Worm (Caenorhabditis elegans) whole organism, L3 larva: Measurements from ENCODE around the gene F59A6.3.
A peak's percentile ranks its signal among the peaks of the same experiment; 100 is the strongest.

Experiments
- R02D3.7 ChIP-seq: fragments of 150-350 bp; optimal IDR thresholded peaks from 2 replicates; lab custom pipeline; 2014; ENCODE audit warnings: missing biosample characterization, missing genetic modification characterization
- ZK546.5 ChIP-seq: sonication (generic microtip); optimal IDR thresholded peaks from 2 replicates; lab custom pipeline; 2017; ENCODE audit warnings: missing biosample characterization, missing genetic modification characterization
- ama-1 ChIP-seq: fragments of 150-350 bp; optimal IDR thresholded peaks from 2 replicates; lab custom pipeline; 2018
- ceh-16 ChIP-seq: sonication (generic microtip); optimal IDR thresholded peaks from 2 replicates; lab custom pipeline; 2017; ENCODE audit warnings: missing biosample characterization, missing genetic modification characterization
- ceh-28 ChIP-seq: fragments of 150-350 bp; optimal IDR thresholded peaks from 2 replicates; lab custom pipeline; 2014; ENCODE audit warnings: missing biosample characterization, missing genetic modification reagents, missing genetic modification characterization
- ceh-9 ChIP-seq: sonication (generic microtip); optimal IDR thresholded peaks from 2 replicates; lab custom pipeline; 2018; ENCODE audit warnings: missing biosample characterization, missing genetic modification characterization
- daf-12 ChIP-seq: fragments of 150-350 bp; optimal IDR thresholded peaks from 2 replicates; lab custom pipeline; 2014; ENCODE audit warnings: missing biosample characterization, missing genetic modification reagents, missing genetic modification characterization
- egl-5 ChIP-seq: fragments of 150-350 bp; optimal IDR thresholded peaks from 2 replicates; lab custom pipeline; 2017; ENCODE audit warnings: missing biosample characterization, missing genetic modification reagents, missing genetic modification characterization, inconsistent platforms
- elt-1 ChIP-seq: fragments of 150-350 bp; optimal IDR thresholded peaks from 2 replicates; lab custom pipeline; 2014; ENCODE audit warnings: missing biosample characterization, missing genetic modification characterization
- elt-2 ChIP-seq: sonication (generic microtip); optimal IDR thresholded peaks from 2 replicates; lab custom pipeline; 2016; ENCODE audit warnings: missing genetic modification reagents, mild to moderate bottlenecking, missing genetic modification characterization, missing compliant biosample characterization
- elt-3 ChIP-seq, 3 experiments: fragments of 150-350 bp in 1 of 3; sonication (generic microtip) in 2 of 3; optimal IDR thresholded peaks; 2 replicates in 2 of 3; 4 replicates in 1 of 3; lab custom pipeline; 2014 to 2017; ENCODE audit warnings: missing biosample characterization in 3 of 3, missing genetic modification characterization in 3 of 3
- eor-1 ChIP-seq, 2 experiments: fragments of 150-350 bp; optimal IDR thresholded peaks; 2 replicates each; lab custom pipeline; 2014 to 2018; ENCODE audit warnings: missing biosample characterization in 2 of 2, missing genetic modification characterization in 2 of 2
- fkh-10 ChIP-seq: sonication (generic microtip); optimal IDR thresholded peaks from 2 replicates; lab custom pipeline; 2017; ENCODE audit warnings: missing biosample characterization, missing genetic modification reagents, missing genetic modification characterization
- fkh-2 ChIP-seq: fragments of 150-350 bp; optimal IDR thresholded peaks from 2 replicates; lab custom pipeline; 2014; ENCODE audit warnings: missing biosample characterization, missing genetic modification reagents, missing genetic modification characterization
- fos-1 ChIP-seq: fragments of 150-350 bp; optimal IDR thresholded peaks from 2 replicates; lab custom pipeline; 2014; ENCODE audit warnings: missing biosample characterization, missing genetic modification characterization
- hmg-11 ChIP-seq: sonication (generic microtip); optimal IDR thresholded peaks from 2 replicates; lab custom pipeline; 2016; ENCODE audit warnings: missing genetic modification characterization, missing compliant biosample characterization
- jun-1 ChIP-seq: fragments of 150-350 bp; optimal IDR thresholded peaks from 2 replicates; lab custom pipeline; 2014; ENCODE audit warnings: missing biosample characterization, missing genetic modification reagents, missing genetic modification characterization
- lin-15B ChIP-seq: fragments of 150-350 bp; optimal IDR thresholded peaks from 2 replicates; lab custom pipeline; 2014; ENCODE audit warnings: missing biosample characterization, missing genetic modification characterization
- lsy-12 ChIP-seq: sonication (generic microtip); optimal IDR thresholded peaks from 2 replicates; lab custom pipeline; 2016; ENCODE audit warnings: mild to moderate bottlenecking, missing genetic modification characterization, missing compliant biosample characterization
- mdl-1 ChIP-seq: fragments of 150-350 bp; optimal IDR thresholded peaks from 2 replicates; lab custom pipeline; 2014; ENCODE audit warnings: missing biosample characterization, missing genetic modification characterization
- nhr-11 ChIP-seq: fragments of 150-350 bp; optimal IDR thresholded peaks from 2 replicates; lab custom pipeline; 2014; ENCODE audit warnings: missing biosample characterization, missing genetic modification characterization
- nhr-23 ChIP-seq: fragments of 150-350 bp; optimal IDR thresholded peaks from 2 replicates; lab custom pipeline; 2014; ENCODE audit warnings: missing biosample characterization, missing genetic modification reagents, missing genetic modification characterization
- nhr-25 ChIP-seq: sonication (generic microtip); optimal IDR thresholded peaks from 2 replicates; lab custom pipeline; 2017; ENCODE audit warnings: missing biosample characterization, missing genetic modification characterization
- nhr-43 ChIP-seq: sonication (generic microtip); optimal IDR thresholded peaks from 2 replicates; lab custom pipeline; 2016; ENCODE audit warnings: mild to moderate bottlenecking, missing genetic modification characterization, missing compliant biosample characterization; ENCODE audit not compliant: poor library complexity, severe bottlenecking
- nhr-67 ChIP-seq: fragments of 150-350 bp; optimal IDR thresholded peaks from 2 replicates; lab custom pipeline; 2014; ENCODE audit warnings: missing biosample characterization, missing genetic modification characterization
- nhr-77 ChIP-seq: fragments of 150-350 bp; optimal IDR thresholded peaks from 2 replicates; lab custom pipeline; 2014; ENCODE audit warnings: missing biosample characterization, missing genetic modification characterization
- pha-4 ChIP-seq: fragments of 150-350 bp; optimal IDR thresholded peaks from 2 replicates; lab custom pipeline; 2014; ENCODE audit warnings: missing biosample characterization, missing genetic modification reagents, missing genetic modification characterization
- pqm-1 ChIP-seq: fragments of 150-350 bp; optimal IDR thresholded peaks from 2 replicates; lab custom pipeline; 2017; ENCODE audit warnings: missing biosample characterization, missing genetic modification characterization, inconsistent platforms
- sea-2 ChIP-seq: fragments of 150-350 bp; sonication (generic microtip); optimal IDR thresholded peaks from 4 replicates; lab custom pipeline; 2014; ENCODE audit warnings: missing biosample characterization, missing genetic modification reagents, missing genetic modification characterization
- snpc-4 ChIP-seq: fragments of 150-350 bp; optimal IDR thresholded peaks from 2 replicates; lab custom pipeline; 2014; ENCODE audit warnings: missing biosample characterization, missing genetic modification characterization
- ztf-11 ChIP-seq: fragments of 150-350 bp; optimal IDR thresholded peaks from 2 replicates; lab custom pipeline; 2014; ENCODE audit warnings: missing biosample characterization, missing genetic modification characterization
- ztf-4 ChIP-seq: fragments of 150-350 bp; optimal IDR thresholded peaks from 2 replicates; lab custom pipeline; 2014; ENCODE audit warnings: missing biosample characterization, missing genetic modification characterization

The F59A6.3 gene

ce11 chrII:4966576-4966975 lies 41.6 kb upstream of the F59A6.3 start:
- TF ChIP-seq hmg-11 (tag; lab: Kevin White, UChicago) = no peak
- no peak for TF ChIP-seq fkh-10
- peak; percentile 48 for TF ChIP-seq pqm-1
- TF ChIP-seq elt-2 (tag; lab: Kevin White, UChicago) = peak; percentile 88
- no peak for TF ChIP-seq jun-1 (tag; lab: Kevin White, UChicago)
- no peak for TF ChIP-seq sea-2 (GFP tag; lab: Kevin White, UChicago)
- TF ChIP-seq, all 47 proteins: peak for 2

ce11 chrII:4967636-4968035 lies 40.5 kb upstream of the F59A6.3 start:
- peak; percentile 86 for TF ChIP-seq elt-2 (tag; lab: Kevin White, UChicago)
- TF ChIP-seq pha-4 (tag; lab: Kevin White, UChicago) = peak; percentile 6
- no peak for TF ChIP-seq pqm-1

- TF ChIP-seq ZK546.5 (tag; lab: Kevin White, UChicago) (no peak), pqm-1 (no peak), nhr-77 (tag; lab: Kevin White, UChicago) (no peak), ztf-11 (tag; lab: Kevin White, UChicago) (no peak), mdl-1 (tag; lab: Kevin White, UChicago) (no peak), nhr-11 (tag; lab: Kevin White, UChicago) (no peak), fkh-10 (no peak), fkh-2 (tag; lab: Kevin White, UChicago) (no peak), elt-1 (tag; lab: Kevin White, UChicago) (no peak), pha-4 (tag; lab: Kevin White, UChicago) (no peak), lsy-12 (tag; lab: Kevin White, UChicago) (no peak), ceh-28 (tag; lab: Kevin White, UChicago) (no peak), ama-1 (lab: Kevin White, UChicago) (no peak), ztf-4 (tag; lab: Kevin White, UChicago) (no peak), ceh-9 (tag; lab: Kevin White, UChicago) (no peak), hmg-11 (tag; lab: Kevin White, UChicago) (no peak), egl-5 (tag; lab: Kevin White, UChicago) (no peak)
Measured at ce11 chrII:4968863-4969262, 39.3 kb upstream of the F59A6.3 start, which contains the start of gene shc-2. Gene shc-2 (plus strand): TSS chrII:4969163.

- TF ChIP-seq snpc-4 (tag; lab: Kevin White, UChicago) (no peak), ama-1 (lab: Kevin White, UChicago) (no peak), eor-1 (tag; optimal IDR thresholded peaks at IDR 0.05; lab: Kevin White, UChicago) (no peak)
- TF ChIP-seq, all 47 proteins: peak for 0
Measured at ce11 chrII:4974448-4974951, 33.6 kb upstream of the F59A6.3 start.

ce11 chrII:4975311-4975710 lies 32.8 kb upstream of the F59A6.3 start:
- TF ChIP-seq snpc-4 (tag; lab: Kevin White, UChicago) = no peak
- TF ChIP-seq nhr-77 (tag; lab: Kevin White, UChicago) = no peak
- no peak for TF ChIP-seq lsy-12 (tag; lab: Kevin White, UChicago)
- TF ChIP-seq jun-1 (tag; lab: Kevin White, UChicago) = no peak
- TF ChIP-seq nhr-67 (tag; lab: Kevin White, UChicago) = no peak
- TF ChIP-seq lin-15B (tag; lab: Kevin White, UChicago) = no peak
- no peak for TF ChIP-seq nhr-23 (tag; lab: Kevin White, UChicago)
- TF ChIP-seq daf-12 = no peak
- no peak for TF ChIP-seq nhr-25 (tag; lab: Kevin White, UChicago)
- TF ChIP-seq ceh-9 (tag; lab: Kevin White, UChicago) = no peak
- no peak for TF ChIP-seq ceh-16 (tag; lab: Kevin White, UChicago)
- no peak for TF ChIP-seq pqm-1
- no peak for TF ChIP-seq hmg-11 (tag; lab: Kevin White, UChicago)
- TF ChIP-seq fkh-2 (tag; lab: Kevin White, UChicago) = no peak
- no peak for TF ChIP-seq eor-1 (tag; optimal IDR thresholded peaks at IDR 0.05; lab: Kevin White, UChicago)
- TF ChIP-seq elt-3 (tag; optimal IDR thresholded peaks at IDR 0.05; lab: Kevin White, UChicago) = no peak
- no peak for TF ChIP-seq R02D3.7 (tag; lab: Kevin White, UChicago)
- no peak for TF ChIP-seq ceh-28 (tag; lab: Kevin White, UChicago)
- TF ChIP-seq fos-1 (tag; lab: Kevin White, UChicago) = no peak
- TF ChIP-seq nhr-43 (tag; lab: Kevin White, UChicago) = no peak
